Worm (Caenorhabditis elegans) whole organism, L4 larva: ENCODE results near the gene his-8.
A peak's percentile ranks its signal among the peaks of the same experiment; 100 is the strongest.

Source experiments
- D1046.2 ChIP-seq: fragments of 200-800 bp; sonication (Bioruptor generic); IDR thresholded peaks from 2 replicates; pipeline ENCODE4 v1.3.6; 2022; ENCODE audit warnings: missing genetic modification characterization, missing compliant biosample characterization
- F26F4.8 ChIP-seq: fragments of 200-800 bp; sonication (Bioruptor generic); conservative IDR thresholded peaks from 2 replicates; pipeline ENCODE4 v1.3.6; 2022; ENCODE audit warnings: missing genetic modification characterization, missing compliant biosample characterization
- F37D6.2 ChIP-seq: sonication (generic microtip); optimal IDR thresholded peaks from 2 replicates; lab custom pipeline; 2016; ENCODE audit warnings: mild to moderate bottlenecking, missing genetic modification characterization, missing compliant biosample characterization
- F44E2.7 ChIP-seq: fragments of 200-800 bp; sonication (Bioruptor generic); IDR thresholded peaks from 2 replicates; pipeline ENCODE4 v2.1.2; 2022; ENCODE audit warnings: missing genetic modification characterization, missing compliant biosample characterization
- Y48G9A.11 ChIP-seq: fragments of 200-800 bp; sonication (Bioruptor generic); IDR thresholded peaks from 2 replicates; pipeline ENCODE4 v1.3.6; 2022; ENCODE audit warnings: missing genetic modification reagents, missing genetic modification characterization, missing compliant biosample characterization
- Y75B8A.6 ChIP-seq: fragments of 200-800 bp; sonication (Bioruptor generic); IDR thresholded peaks from 2 replicates; pipeline ENCODE4 v1.3.6; 2022; ENCODE audit warnings: missing genetic modification reagents, missing genetic modification characterization, missing compliant biosample characterization
- ceh-44 ChIP-seq: fragments of 200-800 bp; sonication (Bioruptor generic); IDR thresholded peaks from 2 replicates; pipeline ENCODE4 v1.3.6; 2022; ENCODE audit warnings: missing genetic modification reagents, missing genetic modification characterization, missing compliant biosample characterization
- ceh-82 ChIP-seq: sonication (generic microtip); optimal IDR thresholded peaks from 2 replicates; lab custom pipeline; 2017; ENCODE audit warnings: missing biosample characterization, missing genetic modification characterization
- cey-2 ChIP-seq: sonication (generic microtip); optimal IDR thresholded peaks from 3 replicates; lab custom pipeline; 2017; ENCODE audit warnings: missing genetic modification characterization, mild to moderate bottlenecking, missing compliant biosample characterization, antibody characterized with exemption, borderline replicate concordance; ENCODE audit not compliant: insufficient read depth
- daf-16 ChIP-seq, 3 experiments: sonication (generic microtip); optimal IDR thresholded peaks; 2 replicates each; lab custom pipeline; 2016 to 2017; ENCODE audit warnings: missing genetic modification characterization in 3 of 3, missing genetic modification reagents in 3 of 3, mild to moderate bottlenecking in 2 of 3, missing compliant biosample characterization in 2 of 3, missing biosample characterization in 1 of 3, moderate library complexity in 1 of 3
- dmd-6 ChIP-seq: fragments of 200-800 bp; sonication (Bioruptor generic); IDR thresholded peaks from 2 replicates; pipeline ENCODE4 v1.3.6; 2022; ENCODE audit warnings: missing genetic modification reagents, missing genetic modification characterization, missing compliant biosample characterization
- dmd-8 ChIP-seq: fragments of 200-800 bp; sonication (Bioruptor generic); IDR thresholded peaks from 2 replicates; pipeline ENCODE4 v1.3.6; 2022; ENCODE audit warnings: missing genetic modification characterization, missing compliant biosample characterization
- dmd-9 ChIP-seq: fragments of 200-800 bp; sonication (Bioruptor generic); IDR thresholded peaks from 2 replicates; pipeline ENCODE4 v1.3.6; 2022; ENCODE audit warnings: missing genetic modification reagents, missing genetic modification characterization, missing compliant biosample characterization
- egl-27 ChIP-seq: sonication (generic microtip); optimal IDR thresholded peaks from 3 replicates; lab custom pipeline; 2017; ENCODE audit warnings: missing biosample characterization, missing genetic modification reagents, missing genetic modification characterization
- egl-43 ChIP-seq: fragments of 200-800 bp; sonication (Bioruptor generic); IDR thresholded peaks from 2 replicates; pipeline ENCODE4 v1.3.6; 2022; ENCODE audit warnings: missing genetic modification reagents, missing genetic modification characterization, missing compliant biosample characterization
- fkh-10 ChIP-seq: fragments of 150-350 bp; optimal IDR thresholded peaks from 2 replicates; lab custom pipeline; 2014; ENCODE audit warnings: missing biosample characterization, missing genetic modification reagents, missing genetic modification characterization
- hif-1 ChIP-seq, 2 experiments: sonication (generic microtip); optimal IDR thresholded peaks; 2 replicates each; lab custom pipeline; 2016 to 2017; ENCODE audit warnings: missing compliant biosample characterization in 2 of 2, missing genetic modification characterization in 2 of 2, missing genetic modification reagents in 2 of 2, missing genotype in 2 of 2, mild to moderate bottlenecking in 1 of 2
- hlh-30 ChIP-seq: sonication (generic microtip); optimal IDR thresholded peaks from 2 replicates; lab custom pipeline; 2017; ENCODE audit warnings: antibody characterized with exemption, mild to moderate bottlenecking, missing genetic modification characterization, missing compliant biosample characterization; ENCODE audit not compliant: insufficient read depth
- lin-15B ChIP-seq: fragments of 150-350 bp; sonication (generic microtip); optimal IDR thresholded peaks from 3 replicates; lab custom pipeline; 2014; ENCODE audit warnings: missing biosample characterization, missing genetic modification characterization
- lin-29 ChIP-seq: fragments of 200-800 bp; sonication (Bioruptor generic); IDR thresholded peaks from 2 replicates; pipeline ENCODE4 v1.3.6; 2022; ENCODE audit warnings: missing genetic modification reagents, missing genetic modification characterization, missing compliant biosample characterization
- lin-38 ChIP-seq: fragments of 200-800 bp; sonication (Bioruptor generic); IDR thresholded peaks from 2 replicates; pipeline ENCODE4 v1.3.6; 2022; ENCODE audit warnings: missing genetic modification reagents, missing genetic modification characterization, missing compliant biosample characterization
- lir-3 ChIP-seq: sonication (generic microtip); optimal IDR thresholded peaks from 2 replicates; lab custom pipeline; 2016; ENCODE audit warnings: mild to moderate bottlenecking, missing genetic modification characterization, missing compliant biosample characterization
- madf-9 ChIP-seq: fragments of 200-800 bp; sonication (Bioruptor generic); conservative IDR thresholded peaks from 2 replicates; pipeline ENCODE4 v1.3.6; 2022; ENCODE audit warnings: missing genetic modification reagents, missing genetic modification characterization, missing compliant biosample characterization
- mdt-29 ChIP-seq: fragments of 200-800 bp; sonication (Bioruptor generic); IDR thresholded peaks from 2 replicates; pipeline ENCODE4 v1.3.6; 2022; ENCODE audit warnings: missing genetic modification reagents, missing genetic modification characterization, missing compliant biosample characterization
- mes-2 ChIP-seq: sonication (generic microtip); optimal IDR thresholded peaks from 2 replicates; lab custom pipeline; 2016; ENCODE audit warnings: missing genotype, mild to moderate bottlenecking, missing genetic modification characterization, missing compliant biosample characterization; ENCODE audit not compliant: poor library complexity, severe bottlenecking
- mxl-3 ChIP-seq: fragments of 200-800 bp; sonication (Bioruptor generic); optimal IDR thresholded peaks from 2 replicates; lab custom pipeline; 2018; ENCODE audit warnings: mild to moderate bottlenecking, missing genetic modification characterization, missing compliant biosample characterization
- nhr-11 ChIP-seq: fragments of 150-350 bp; optimal IDR thresholded peaks from 2 replicates; lab custom pipeline; 2014; ENCODE audit warnings: missing biosample characterization, missing genetic modification characterization
- nhr-111 ChIP-seq: fragments of 200-800 bp; sonication (Bioruptor generic); optimal IDR thresholded peaks from 2 replicates; lab custom pipeline; 2018; ENCODE audit warnings: mild to moderate bottlenecking, missing genetic modification characterization, missing compliant biosample characterization
- nhr-237 ChIP-seq: sonication (generic microtip); optimal IDR thresholded peaks from 2 replicates; lab custom pipeline; 2017; ENCODE audit warnings: missing biosample characterization, missing genetic modification characterization
- nhr-42 ChIP-seq: fragments of 200-800 bp; sonication (Bioruptor generic); IDR thresholded peaks from 2 replicates; pipeline ENCODE4 v1.3.6; 2022; ENCODE audit warnings: missing genetic modification characterization, missing compliant biosample characterization
- nhr-48 ChIP-seq: sonication (generic microtip); optimal IDR thresholded peaks from 2 replicates; lab custom pipeline; 2016; ENCODE audit warnings: mild to moderate bottlenecking, missing genetic modification characterization, missing compliant biosample characterization
- nhr-77 ChIP-seq: fragments of 150-350 bp; optimal IDR thresholded peaks from 2 replicates; lab custom pipeline; 2014; ENCODE audit warnings: missing biosample characterization, missing genetic modification characterization
- php-3 ChIP-seq: fragments of 200-800 bp; sonication (Bioruptor generic); IDR thresholded peaks from 2 replicates; pipeline ENCODE4 v1.3.6; 2022; ENCODE audit warnings: missing genetic modification reagents, missing genetic modification characterization, missing compliant biosample characterization
- rbr-2 ChIP-seq: sonication (generic microtip); optimal IDR thresholded peaks from 2 replicates; lab custom pipeline; 2016; ENCODE audit warnings: missing genotype, missing genetic modification characterization, missing compliant biosample characterization
- saeg-2 ChIP-seq: fragments of 200-800 bp; sonication (Bioruptor generic); IDR thresholded peaks from 2 replicates; pipeline ENCODE4 v1.3.6; 2022; ENCODE audit warnings: missing genetic modification reagents, missing genetic modification characterization, missing compliant biosample characterization
- set-16 ChIP-seq: fragments of 200-800 bp; sonication (Bioruptor generic); IDR thresholded peaks from 2 replicates; pipeline ENCODE4 v1.3.6; 2022; ENCODE audit warnings: missing genetic modification reagents, missing genetic modification characterization, missing compliant biosample characterization
- snpc-1.2 ChIP-seq: fragments of 200-800 bp; sonication (Bioruptor generic); IDR thresholded peaks from 2 replicates; pipeline ENCODE4 v1.3.6; 2022; ENCODE audit warnings: missing genetic modification reagents, missing genetic modification characterization, missing compliant biosample characterization
- snpc-4 ChIP-seq: fragments of 150-350 bp; optimal IDR thresholded peaks from 2 replicates; lab custom pipeline; 2014; ENCODE audit warnings: missing biosample characterization, missing genetic modification characterization
- spr-1 ChIP-seq: sonication (generic microtip); optimal IDR thresholded peaks from 2 replicates; lab custom pipeline; 2016; ENCODE audit warnings: mild to moderate bottlenecking, missing genetic modification characterization, missing compliant biosample characterization
- spr-3 ChIP-seq: fragments of 200-800 bp; sonication (Bioruptor generic); optimal IDR thresholded peaks from 2 replicates; lab custom pipeline; 2018; ENCODE audit warnings: mild to moderate bottlenecking, missing genetic modification characterization, missing compliant biosample characterization
- tra-1 ChIP-seq: fragments of 200-800 bp; sonication (Bioruptor generic); IDR thresholded peaks from 2 replicates; pipeline ENCODE4 v1.3.6; 2022; ENCODE audit warnings: missing genetic modification reagents, missing genetic modification characterization, missing compliant biosample characterization
- unc-130 ChIP-seq: sonication (generic microtip); optimal IDR thresholded peaks from 2 replicates; lab custom pipeline; 2016; ENCODE audit warnings: missing genetic modification reagents, missing genetic modification characterization, missing compliant biosample characterization
- unc-39 ChIP-seq: sonication (generic microtip); optimal IDR thresholded peaks from 2 replicates; lab custom pipeline; 2017; ENCODE audit warnings: missing biosample characterization, missing genetic modification characterization
- unc-62 ChIP-seq, 3 experiments: fragments of 150-350 bp in 1 of 3; sonication (generic microtip); optimal IDR thresholded peaks in 2 of 3; peaks in 1 of 3; 1 replicate in 1 of 3; 2 replicates in 2 of 3; lab custom pipeline; 2014 to 2017; ENCODE audit warnings: missing biosample characterization in 3 of 3, missing genetic modification characterization in 3 of 3, missing genetic modification reagents in 3 of 3, missing genotype in 1 of 3
- zfp-3 ChIP-seq: fragments of 200-800 bp; sonication (Bioruptor generic); conservative IDR thresholded peaks from 2 replicates; pipeline ENCODE4 v1.3.6; 2022; ENCODE audit warnings: missing genetic modification reagents, missing genetic modification characterization, missing compliant biosample characterization
- zip-11 ChIP-seq: fragments of 200-800 bp; sonication (Bioruptor generic); IDR thresholded peaks from 2 replicates; pipeline ENCODE4 v1.3.6; 2022; ENCODE audit warnings: missing genetic modification characterization, missing compliant biosample characterization
- zip-2 ChIP-seq: fragments of 150-350 bp; optimal IDR thresholded peaks from 2 replicates; lab custom pipeline; 2014; ENCODE audit warnings: missing biosample characterization, missing genetic modification characterization
- ztf-11 ChIP-seq: fragments of 150-350 bp; optimal IDR thresholded peaks from 2 replicates; lab custom pipeline; 2014; ENCODE audit warnings: missing biosample characterization, missing genetic modification characterization
- ztf-7 ChIP-seq: fragments of 150-350 bp; optimal IDR thresholded peaks from 2 replicates; lab custom pipeline; 2014; ENCODE audit warnings: missing biosample characterization, missing genetic modification characterization

Gene his-8

ce11 chrV:8495965-8496364, 36.9 kb downstream of the his-8 start (continued):
- TF ChIP-seq egl-27 (tag; lab: Kevin White, UChicago) (no peak), egl-43 (peak; percentile 83), snpc-1.2 (peak; percentile 69), rbr-2 (no peak), F44E2.7 (GFP tag; lab: Robert Waterston, UW) (0 out of 2 replicates have a peak, but pooled peaks have one; percentile 20), Y75B8A.6 (GFP tag; lab: Robert Waterston, UW) (no peak), F26F4.8 (GFP tag; lab: Robert Waterston, UW) (0 out of 2 replicates have a peak, but pooled peaks have one; percentile 41), nhr-111 (GFP tag; lab: Kevin White, UChicago) (peak; percentile 15), lin-29 (no peak), tra-1 (GFP tag; lab: Robert Waterston, UW) (peak; percentile 46; the same call in 1 of the 2 replicates), mes-2 (peak; percentile 58), mdt-29 (no peak; the same call in 1 of the 2 replicates), lir-3 (peak; percentile 31), snpc-4 (tag; lab: Kevin White, UChicago) (peak; percentile 9), dmd-6 (GFP tag; lab: Robert Waterston, UW) (peak; percentile 34; the same call in 1 of the 2 replicates)

ce11 chrV:8495106-8495505, 37.8 kb downstream of the his-8 start:
- no peak for TF ChIP-seq dmd-9 (GFP tag; lab: Robert Waterston, UW)
- no peak for TF ChIP-seq zip-11 (GFP tag; lab: Robert Waterston, UW)
- no peak for TF ChIP-seq ztf-7
- no peak for TF ChIP-seq ceh-82
- no peak for TF ChIP-seq F44E2.7 (GFP tag; lab: Robert Waterston, UW)
- TF ChIP-seq F26F4.8 (GFP tag; lab: Robert Waterston, UW) = peak; percentile 72; the same call in 1 of the 2 replicates
- TF ChIP-seq unc-39 (tag; lab: Kevin White, UChicago) = no peak
- no peak for TF ChIP-seq nhr-42 (GFP tag; lab: Robert Waterston, UW)
- no peak for TF ChIP-seq nhr-11
- no peak for TF ChIP-seq mxl-3
- no peak for TF ChIP-seq ceh-44 (GFP tag; lab: Robert Waterston, UW)
- no peak for TF ChIP-seq unc-130 (GFP tag; lab: Kevin White, UChicago)
- TF ChIP-seq nhr-237 = no peak
- TF ChIP-seq lin-29 = no peak
- TF ChIP-seq ztf-11 (tag; lab: Kevin White, UChicago) = no peak
- no peak for TF ChIP-seq spr-1 (tag; lab: Kevin White, UChicago)
- TF ChIP-seq lin-15B (tag; lab: Kevin White, UChicago) = no peak
- no peak for TF ChIP-seq madf-9 (GFP tag; lab: Robert Waterston, UW)
- 0 out of 2 replicates have a peak, but pooled peaks have one; percentile 58 for TF ChIP-seq dmd-8 (GFP tag; lab: Robert Waterston, UW)
- no peak for TF ChIP-seq hif-1 (tag; optimal IDR thresholded peaks at IDR 0.05; lab: Kevin White, UChicago)
- TF ChIP-seq spr-3 (GFP tag; lab: Kevin White, UChicago) = no peak
- peak; percentile 20; the same call in 1 of the 2 replicates for TF ChIP-seq mdt-29
- TF ChIP-seq D1046.2 (GFP tag; lab: Robert Waterston, UW) = 0 out of 2 replicates have a peak, but pooled peaks have one; percentile 55
- TF ChIP-seq fkh-10 (GFP tag; lab: Kevin White, UChicago) = no peak
- TF ChIP-seq unc-62 (GFP tag; optimal IDR thresholded peaks at IDR 0.05 in 1 of 2; lab: Kevin White, UChicago) = no peak
- no peak for TF ChIP-seq unc-62 (tag; optimal IDR thresholded peaks at IDR 0.05; lab: Kevin White, UChicago)
- TF ChIP-seq Y48G9A.11 = no peak
- TF ChIP-seq zip-2 (tag; lab: Kevin White, UChicago) = no peak
- TF ChIP-seq zfp-3 (GFP tag; lab: Robert Waterston, UW) = no peak
- no peak for TF ChIP-seq cey-2
- TF ChIP-seq daf-16 (GFP tag; optimal IDR thresholded peaks at IDR 0.05; lab: Kevin White, UChicago) = no peak
- no peak for TF ChIP-seq daf-16 (tag; optimal IDR thresholded peaks at IDR 0.05; lab: Kevin White, UChicago)
- peak; percentile 48 for TF ChIP-seq lin-38 (GFP tag; lab: Robert Waterston, UW)
- no peak for TF ChIP-seq saeg-2 (GFP tag; lab: Robert Waterston, UW)
- no peak for TF ChIP-seq hlh-30 (tag; lab: Kevin White, UChicago)
- TF ChIP-seq F37D6.2 (tag; lab: Kevin White, UChicago) = no peak
- TF ChIP-seq nhr-77 (tag; lab: Kevin White, UChicago) = no peak
- no peak for TF ChIP-seq set-16
- TF ChIP-seq php-3 (GFP tag; lab: Robert Waterston, UW) = no peak
- TF ChIP-seq nhr-48 (tag; lab: Kevin White, UChicago) = no peak
